Worm (Caenorhabditis elegans): ENCODE results near the gene cyp-33D3.

The cyp-33D3 gene

DNA sequence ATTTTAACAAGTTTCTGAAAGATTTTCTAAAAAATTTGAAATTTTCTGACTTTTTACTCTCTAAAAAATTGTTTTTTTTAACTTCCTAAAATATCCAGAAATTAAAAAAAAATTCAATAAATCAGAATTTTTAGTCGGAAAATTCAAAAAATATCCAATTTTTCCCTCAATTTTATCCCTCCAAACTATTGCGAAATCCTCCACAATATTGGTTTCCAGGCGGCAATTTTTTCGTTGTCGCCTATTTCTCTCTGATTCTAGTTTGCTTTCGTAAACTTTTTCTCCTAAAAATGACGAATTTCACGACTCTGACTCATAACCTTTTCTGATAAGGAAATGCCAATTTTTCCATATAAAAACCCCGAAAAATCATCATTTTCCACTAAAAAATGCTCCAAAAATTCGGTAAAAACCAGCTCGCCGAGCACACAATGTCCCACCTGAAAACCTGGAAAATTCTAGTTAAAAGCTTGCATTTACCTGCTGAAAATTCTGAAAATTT lies 49.6 kb downstream of the cyp-33D3 start, which contains the start of gene Y17D7B.2:
Gene Y17D7B.2 (plus strand): TSS at position 323 of the 502 bp plus-strand sequence.
- TF ChIP-seq sdz-12 (GFP tag; optimal IDR thresholded peaks at IDR 0.05) (no peak), nhr-6 (tag; optimal IDR thresholded peaks at IDR 0.05) (peak; percentile 62), nhr-41 (GFP tag; IDR thresholded peaks at IDR 0.05) (no peak), dmd-6 (GFP tag; IDR thresholded peaks at IDR 0.05) (peak; percentile 39), zip-2 (tag; optimal IDR thresholded peaks at IDR 0.05) (peak; percentile 73), unc-39 (tag; optimal IDR thresholded peaks at IDR 0.05) (no peak)

ce11 chrV:18786694-18787093 lies 50.3 kb downstream of the cyp-33D3 start, which contains the start of gene Y17D7B.3:
Y17D7B.3 (minus strand) TSS chrV:18786794.
- TF ChIP-seq madf-5 (GFP tag; IDR thresholded peaks at IDR 0.05) (no peak), F44E2.7 (GFP tag; IDR thresholded peaks at IDR 0.05) (no peak), tra-1 (GFP tag; IDR thresholded peaks at IDR 0.05) (no peak), ztf-7 (tag; optimal IDR thresholded peaks at IDR 0.05) (no peak), aly-2 (tag; optimal IDR thresholded peaks at IDR 0.05) (no peak), daf-12 (tag; optimal IDR thresholded peaks at IDR 0.05) (no peak), zip-2 (tag; optimal IDR thresholded peaks at IDR 0.05) (no peak), nhr-10 (tag; optimal IDR thresholded peaks at IDR 0.05) (no peak), mxl-2 (GFP tag; conservative IDR thresholded peaks at IDR 0.05) (no peak)

DNA sequence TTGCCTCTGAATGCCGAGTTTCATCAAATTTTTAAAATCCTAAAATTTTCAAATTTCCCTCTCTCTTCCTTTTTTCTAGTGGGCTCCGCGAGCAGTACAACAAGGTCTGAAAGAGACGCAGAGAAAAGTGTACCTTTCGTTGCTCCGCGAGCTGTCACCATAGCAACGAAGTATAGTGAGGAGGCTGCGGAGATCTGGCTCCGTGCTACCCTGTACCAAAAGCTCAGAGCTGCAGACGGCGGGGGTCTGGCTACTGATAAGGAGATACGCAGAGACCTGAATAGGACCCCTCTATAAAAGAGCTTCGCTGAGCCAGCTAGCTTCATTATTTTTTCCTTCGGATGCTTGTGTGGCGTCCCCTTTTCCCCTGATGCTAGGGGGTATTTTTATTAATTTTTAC lies 53.6 kb downstream of the cyp-33D3 start, which contains the start of gene Y17D7B.10:
Gene Y17D7B.10 (plus strand): TSS at position 243 of the 400 bp plus-strand sequence.
- TF ChIP-seq nhr-48 (tag; optimal IDR thresholded peaks at IDR 0.05) (no peak), set-16 (GFP tag; IDR thresholded peaks at IDR 0.05) (0 out of 2 replicates have a peak, but pooled peaks have one; percentile 9)

DNA sequence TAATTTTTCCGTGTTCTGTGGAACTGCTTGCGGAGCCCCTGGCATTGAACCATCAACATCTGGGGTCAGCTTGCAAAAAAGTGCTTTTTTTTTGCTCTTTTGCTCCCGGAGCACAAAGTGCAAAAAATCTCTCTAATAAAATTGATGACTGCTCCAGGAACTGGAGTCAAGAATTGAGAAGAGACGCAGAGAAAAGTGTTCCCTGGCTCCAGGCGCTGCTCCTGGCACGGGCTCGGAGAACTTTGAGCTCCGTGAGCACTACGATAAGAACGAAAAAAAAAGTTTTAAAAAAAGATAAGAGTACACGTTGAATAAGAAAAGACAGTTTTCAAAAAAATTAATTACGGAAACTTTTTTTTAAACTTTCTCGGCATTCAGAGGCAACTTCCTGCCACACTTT lies 54.3 kb downstream of the cyp-33D3 start:
- TF ChIP-seq dve-1 (tag; optimal IDR thresholded peaks at IDR 0.05; ENCODE audit: insufficient read depth) (peak; percentile 77), sdz-12 (GFP tag; optimal IDR thresholded peaks at IDR 0.05) (no peak), duxl-1 (tag; optimal IDR thresholded peaks at IDR 0.05; ENCODE audit: poor library complexity) (peak; percentile 92), dmd-6 (GFP tag; IDR thresholded peaks at IDR 0.05) (peak; percentile 87), mep-1 (tag; optimal IDR thresholded peaks at IDR 0.05) (peak; percentile 25), F37D6.2 (tag; optimal IDR thresholded peaks at IDR 0.05) (no peak), D1046.2 (GFP tag; IDR thresholded peaks at IDR 0.05) (no peak), hlh-11 (tag; optimal IDR thresholded peaks at IDR 0.05) (peak; percentile 79), nhr-77 (tag; optimal IDR thresholded peaks at IDR 0.05) (peak; percentile 2), ztf-11 (tag; optimal IDR thresholded peaks at IDR 0.05) (no peak), nhr-48 (tag; optimal IDR thresholded peaks at IDR 0.05) (peak; percentile 4), set-16 (GFP tag; IDR thresholded peaks at IDR 0.05) (peak; percentile 39; the same call in 1 of the 2 replicates), nhr-28 (tag; optimal IDR thresholded peaks at IDR 0.05) (peak; percentile 71), hlh-30 (tag; optimal IDR thresholded peaks at IDR 0.05; ENCODE audit: insufficient read depth) (peak; percentile 3), php-3 (GFP tag; IDR thresholded peaks at IDR 0.05) (peak; percentile 40; the same call in 1 of the 2 replicates), ceh-20 (GFP tag; IDR thresholded peaks at IDR 0.05) (0 out of 2 replicates have a peak, but pooled peaks have one; percentile 20), mdt-29 (GFP tag; IDR thresholded peaks at IDR 0.05) (no peak), lsy-2 (tag; optimal IDR thresholded peaks at IDR 0.05) (peak in 1 of 2 experiments; percentile 40), pqm-1 (tag; optimal IDR thresholded peaks at IDR 0.05) (peak; percentile 58), daf-16 (GFP tag; optimal IDR thresholded peaks at IDR 0.05) (peak in 1 of 2 experiments; percentile 8), daf-16 (tag; optimal IDR thresholded peaks at IDR 0.05) (peak; percentile 57), fkh-10 (GFP tag; optimal IDR thresholded peaks at IDR 0.05) (no peak)
